Worm (Caenorhabditis elegans) whole organism, L3 larva: ENCODE data around the gene C35A5.5.

ENCODE experiments used
- R02D3.7 ChIP-seq: fragments of 150-350 bp; optimal IDR thresholded peaks from 2 replicates; lab custom pipeline; 2014; ENCODE audit warnings: missing biosample characterization, missing genetic modification characterization
- aly-2 ChIP-seq: fragments of 150-350 bp; optimal IDR thresholded peaks from 2 replicates; lab custom pipeline; 2014; ENCODE audit warnings: missing biosample characterization, missing genetic modification characterization
- ama-1 ChIP-seq: fragments of 150-350 bp; optimal IDR thresholded peaks from 2 replicates; lab custom pipeline; 2018
- ceh-16 ChIP-seq: sonication (generic microtip); optimal IDR thresholded peaks from 2 replicates; lab custom pipeline; 2017; ENCODE audit warnings: missing biosample characterization, missing genetic modification characterization
- ceh-28 ChIP-seq: fragments of 150-350 bp; optimal IDR thresholded peaks from 2 replicates; lab custom pipeline; 2014; ENCODE audit warnings: missing biosample characterization, missing genetic modification reagents, missing genetic modification characterization
- ceh-82 ChIP-seq: fragments of 150-350 bp; optimal IDR thresholded peaks from 2 replicates; lab custom pipeline; 2014; ENCODE audit warnings: missing biosample characterization, missing genetic modification characterization
- ceh-9 ChIP-seq: sonication (generic microtip); optimal IDR thresholded peaks from 2 replicates; lab custom pipeline; 2018; ENCODE audit warnings: missing biosample characterization, missing genetic modification characterization
- daf-12 ChIP-seq: fragments of 150-350 bp; optimal IDR thresholded peaks from 2 replicates; lab custom pipeline; 2014; ENCODE audit warnings: missing biosample characterization, missing genetic modification reagents, missing genetic modification characterization
- egl-27 ChIP-seq: sonication (generic microtip); optimal IDR thresholded peaks from 4 replicates; lab custom pipeline; 2017; ENCODE audit warnings: missing biosample characterization, missing genetic modification reagents, missing genetic modification characterization
- elt-2 ChIP-seq: sonication (generic microtip); optimal IDR thresholded peaks from 2 replicates; lab custom pipeline; 2016; ENCODE audit warnings: missing genetic modification reagents, mild to moderate bottlenecking, missing genetic modification characterization, missing compliant biosample characterization
- elt-3 ChIP-seq, 3 experiments: fragments of 150-350 bp in 1 of 3; sonication (generic microtip) in 2 of 3; optimal IDR thresholded peaks; 2 replicates in 2 of 3; 4 replicates in 1 of 3; lab custom pipeline; 2014 to 2017; ENCODE audit warnings: missing biosample characterization in 3 of 3, missing genetic modification characterization in 3 of 3
- fkh-10 ChIP-seq: sonication (generic microtip); optimal IDR thresholded peaks from 2 replicates; lab custom pipeline; 2017; ENCODE audit warnings: missing biosample characterization, missing genetic modification reagents, missing genetic modification characterization
- fkh-2 ChIP-seq: fragments of 150-350 bp; optimal IDR thresholded peaks from 2 replicates; lab custom pipeline; 2014; ENCODE audit warnings: missing biosample characterization, missing genetic modification reagents, missing genetic modification characterization
- fos-1 ChIP-seq: fragments of 150-350 bp; optimal IDR thresholded peaks from 2 replicates; lab custom pipeline; 2014; ENCODE audit warnings: missing biosample characterization, missing genetic modification characterization
- hmg-11 ChIP-seq: sonication (generic microtip); optimal IDR thresholded peaks from 2 replicates; lab custom pipeline; 2016; ENCODE audit warnings: missing genetic modification characterization, missing compliant biosample characterization
- lin-15B ChIP-seq: fragments of 150-350 bp; optimal IDR thresholded peaks from 2 replicates; lab custom pipeline; 2014; ENCODE audit warnings: missing biosample characterization, missing genetic modification characterization
- lin-39 ChIP-seq: fragments of 150-350 bp; optimal IDR thresholded peaks from 2 replicates; lab custom pipeline; 2018; ENCODE audit warnings: missing biosample characterization, missing genetic modification reagents, missing genetic modification characterization
- lsy-12 ChIP-seq: sonication (generic microtip); optimal IDR thresholded peaks from 2 replicates; lab custom pipeline; 2016; ENCODE audit warnings: mild to moderate bottlenecking, missing genetic modification characterization, missing compliant biosample characterization
- mdl-1 ChIP-seq: fragments of 150-350 bp; optimal IDR thresholded peaks from 2 replicates; lab custom pipeline; 2014; ENCODE audit warnings: missing biosample characterization, missing genetic modification characterization
- nfya-1 ChIP-seq: sonication (generic microtip); optimal IDR thresholded peaks from 2 replicates; lab custom pipeline; 2017; ENCODE audit warnings: missing genetic modification characterization, mild to moderate bottlenecking, missing compliant biosample characterization, antibody characterized with exemption, moderate library complexity; ENCODE audit not compliant: insufficient read depth
- nhr-11 ChIP-seq: fragments of 150-350 bp; optimal IDR thresholded peaks from 2 replicates; lab custom pipeline; 2014; ENCODE audit warnings: missing biosample characterization, missing genetic modification characterization
- nhr-12 ChIP-seq: fragments of 150-350 bp; optimal IDR thresholded peaks from 2 replicates; lab custom pipeline; 2014; ENCODE audit warnings: missing biosample characterization, missing genetic modification characterization
- nhr-23 ChIP-seq: fragments of 150-350 bp; optimal IDR thresholded peaks from 2 replicates; lab custom pipeline; 2014; ENCODE audit warnings: missing biosample characterization, missing genetic modification reagents, missing genetic modification characterization
- nhr-237 ChIP-seq: fragments of 150-350 bp; optimal IDR thresholded peaks from 2 replicates; lab custom pipeline; 2014; ENCODE audit warnings: missing biosample characterization, missing genetic modification characterization
- nhr-25 ChIP-seq: sonication (generic microtip); optimal IDR thresholded peaks from 2 replicates; lab custom pipeline; 2017; ENCODE audit warnings: missing biosample characterization, missing genetic modification characterization
- nhr-43 ChIP-seq: sonication (generic microtip); optimal IDR thresholded peaks from 2 replicates; lab custom pipeline; 2016; ENCODE audit warnings: mild to moderate bottlenecking, missing genetic modification characterization, missing compliant biosample characterization; ENCODE audit not compliant: poor library complexity, severe bottlenecking
- nhr-76 ChIP-seq: fragments of 150-350 bp; sonication (generic microtip); optimal IDR thresholded peaks from 5 replicates; lab custom pipeline; 2014; ENCODE audit warnings: missing biosample characterization, missing genetic modification characterization
- nhr-77 ChIP-seq: fragments of 150-350 bp; optimal IDR thresholded peaks from 2 replicates; lab custom pipeline; 2014; ENCODE audit warnings: missing biosample characterization, missing genetic modification characterization
- pha-4 ChIP-seq: fragments of 150-350 bp; optimal IDR thresholded peaks from 2 replicates; lab custom pipeline; 2014; ENCODE audit warnings: missing biosample characterization, missing genetic modification reagents, missing genetic modification characterization
- pqm-1 ChIP-seq: fragments of 150-350 bp; optimal IDR thresholded peaks from 2 replicates; lab custom pipeline; 2017; ENCODE audit warnings: missing biosample characterization, missing genetic modification characterization, inconsistent platforms
- sea-2 ChIP-seq: fragments of 150-350 bp; sonication (generic microtip); optimal IDR thresholded peaks from 4 replicates; lab custom pipeline; 2014; ENCODE audit warnings: missing biosample characterization, missing genetic modification reagents, missing genetic modification characterization
- skn-1 ChIP-seq: fragments of 150-350 bp; optimal IDR thresholded peaks from 2 replicates; lab custom pipeline; 2014; ENCODE audit warnings: missing biosample characterization, missing genetic modification characterization
- snpc-4 ChIP-seq: fragments of 150-350 bp; optimal IDR thresholded peaks from 2 replicates; lab custom pipeline; 2014; ENCODE audit warnings: missing biosample characterization, missing genetic modification characterization
- tbx-2 ChIP-seq: sonication (generic microtip); optimal IDR thresholded peaks from 2 replicates; lab custom pipeline; 2016; ENCODE audit warnings: mild to moderate bottlenecking, missing genetic modification characterization, missing compliant biosample characterization
- unc-39 ChIP-seq: sonication (generic microtip); optimal IDR thresholded peaks from 4 replicates; lab custom pipeline; 2017; ENCODE audit warnings: missing biosample characterization, missing genetic modification characterization
- unc-62 ChIP-seq: fragments of 150-350 bp; sonication (generic microtip); optimal IDR thresholded peaks from 4 replicates; lab custom pipeline; 2014; ENCODE audit warnings: missing biosample characterization, missing genetic modification reagents, missing genetic modification characterization
- zag-1 ChIP-seq: fragments of 150-350 bp; optimal IDR thresholded peaks from 2 replicates; lab custom pipeline; 2014; ENCODE audit warnings: missing biosample characterization, missing genetic modification characterization
- ztf-11 ChIP-seq: fragments of 150-350 bp; optimal IDR thresholded peaks from 2 replicates; lab custom pipeline; 2014; ENCODE audit warnings: missing biosample characterization, missing genetic modification characterization
- ztf-4 ChIP-seq: fragments of 150-350 bp; optimal IDR thresholded peaks from 2 replicates; lab custom pipeline; 2014; ENCODE audit warnings: missing biosample characterization, missing genetic modification characterization

Gene C35A5.5

DNA sequence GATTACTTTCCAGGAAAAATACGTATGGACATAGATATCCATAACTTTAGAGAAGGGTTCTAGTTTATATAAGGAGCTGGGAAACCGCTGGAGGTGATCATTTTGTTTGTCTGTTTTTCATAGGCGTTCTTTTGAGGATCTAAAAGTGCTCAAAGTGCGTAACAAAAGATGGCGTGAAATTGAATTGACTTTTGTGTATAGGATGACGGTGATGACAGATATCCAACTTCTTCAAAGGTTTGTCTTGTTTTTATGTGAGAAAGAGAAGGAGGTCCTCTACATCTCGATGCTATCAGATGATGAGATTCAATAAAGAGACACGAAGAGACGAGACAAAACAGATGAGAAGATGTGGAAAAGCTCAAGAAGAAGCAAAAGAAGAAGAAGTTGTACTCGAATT, 11.0 kb downstream of the C35A5.5 start:
- TF ChIP-seq fkh-10 (GFP tag; lab: Kevin White, UChicago) (peak; percentile 53), egl-27 (tag; lab: Kevin White, UChicago) (no peak)

DNA sequence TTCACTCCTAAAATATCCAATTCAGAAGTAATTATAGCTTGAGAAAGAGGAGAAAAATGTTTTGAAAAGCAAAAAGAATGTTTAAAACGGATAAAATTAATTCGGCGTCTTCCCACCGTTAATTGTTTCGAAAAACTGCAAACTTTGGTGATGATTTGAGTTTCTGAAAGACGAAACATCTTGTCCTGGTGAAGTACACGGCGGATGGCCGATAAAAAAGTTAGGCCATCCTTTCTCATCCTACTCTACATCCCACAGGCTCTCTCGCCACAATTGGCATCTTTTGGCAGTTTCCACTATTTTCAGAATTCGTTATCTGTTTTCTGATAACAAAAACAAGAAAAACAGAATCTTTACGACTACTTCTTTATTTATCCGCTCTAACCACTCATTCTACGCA, 20.2 kb downstream of the C35A5.5 start, which contains the start of the genes C35A5.8 and hda-11:
C35A5.8 (minus strand) TSS at position 7 of the 400 bp plus-strand sequence.
hda-11 (plus strand) TSS at position 283 of the 400 bp plus-strand sequence.
- TF ChIP-seq nhr-12 (tag; lab: Kevin White, UChicago): no peak
- TF ChIP-seq ceh-82 (tag; lab: Kevin White, UChicago): no peak
- TF ChIP-seq aly-2 (tag; lab: Kevin White, UChicago): no peak
- TF ChIP-seq nhr-23 (tag; lab: Kevin White, UChicago): peak; percentile 63
- TF ChIP-seq snpc-4 (tag; lab: Kevin White, UChicago): peak; percentile 35
- no peak for TF ChIP-seq ztf-11 (tag; lab: Kevin White, UChicago)
- TF ChIP-seq hmg-11: peak; percentile 34
- no peak for TF ChIP-seq nhr-11 (tag; lab: Kevin White, UChicago)
- no peak for TF ChIP-seq nhr-77 (tag; lab: Kevin White, UChicago)
- no peak for TF ChIP-seq lin-39 (tag; lab: Kevin White, UChicago)
- peak; percentile 45 for TF ChIP-seq elt-2
- no peak for TF ChIP-seq elt-3 (tag; optimal IDR thresholded peaks at IDR 0.05; lab: Kevin White, UChicago)
- TF ChIP-seq sea-2 (GFP tag; lab: Kevin White, UChicago): no peak
- no peak for TF ChIP-seq zag-1 (tag; lab: Kevin White, UChicago)
- no peak for TF ChIP-seq ceh-9 (tag; lab: Kevin White, UChicago)
- no peak for TF ChIP-seq nhr-237
- TF ChIP-seq nhr-43 (tag; lab: Kevin White, UChicago): peak; percentile 93
- no peak for TF ChIP-seq unc-39 (tag; lab: Kevin White, UChicago)
- no peak for TF ChIP-seq ceh-28 (tag; lab: Kevin White, UChicago)
- TF ChIP-seq ceh-16 (tag; lab: Kevin White, UChicago): no peak
- TF ChIP-seq lsy-12: peak; percentile 19
- peak; percentile 52 for TF ChIP-seq nhr-25
- TF ChIP-seq mdl-1: no peak
- no peak for TF ChIP-seq pha-4 (tag; lab: Kevin White, UChicago)
- TF ChIP-seq unc-62 (GFP tag; lab: Kevin White, UChicago): no peak
- peak; percentile 48 for TF ChIP-seq skn-1 (tag; lab: Kevin White, UChicago)
- no peak for TF ChIP-seq egl-27 (tag; lab: Kevin White, UChicago)
- TF ChIP-seq tbx-2 (tag; lab: Kevin White, UChicago): no peak
- TF ChIP-seq pqm-1: peak; percentile 4
- no peak for TF ChIP-seq nhr-76
- no peak for TF ChIP-seq fkh-2 (tag; lab: Kevin White, UChicago)
- TF ChIP-seq R02D3.7 (tag; lab: Kevin White, UChicago): no peak
- TF ChIP-seq lin-15B (tag; lab: Kevin White, UChicago): peak; percentile 63
- TF ChIP-seq nfya-1 (tag; lab: Kevin White, UChicago): peak; percentile 58
- no peak for TF ChIP-seq ama-1 (lab: Kevin White, UChicago)
- no peak for TF ChIP-seq ztf-4
- no peak for TF ChIP-seq fos-1 (tag; lab: Kevin White, UChicago)

DNA sequence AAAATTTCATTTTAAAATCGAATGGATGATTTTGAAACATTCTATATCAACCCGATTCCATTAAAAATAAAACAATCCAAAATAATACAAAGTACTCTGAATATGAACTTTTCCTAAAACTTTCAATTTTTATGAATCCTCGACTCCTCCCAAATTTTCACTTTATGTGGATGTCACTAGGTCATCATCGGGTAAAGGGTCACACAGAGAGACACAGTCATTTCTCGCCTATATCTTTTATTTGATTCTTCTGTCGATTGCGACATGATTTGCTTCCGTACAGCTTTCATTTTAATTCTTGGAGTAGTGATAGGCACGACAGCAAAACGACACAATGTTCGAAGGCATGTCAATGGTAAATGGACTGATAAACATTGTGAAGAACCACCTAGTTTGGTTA, 22.8 kb downstream of the C35A5.5 start, which contains the start of gene F25D1.3:
F25D1.3 (plus strand) TSS at position 225 of the 400 bp plus-strand sequence.
- TF ChIP-seq nhr-12 (tag; lab: Kevin White, UChicago) (no peak), sea-2 (GFP tag; lab: Kevin White, UChicago) (no peak), R02D3.7 (tag; lab: Kevin White, UChicago) (no peak), pqm-1 (no peak), nhr-23 (tag; lab: Kevin White, UChicago) (peak; percentile 15), daf-12 (tag; lab: Kevin White, UChicago) (no peak), nhr-25 (no peak), unc-39 (tag; lab: Kevin White, UChicago) (no peak)
